Worm (Caenorhabditis elegans) whole organism, L4 larva: ENCODE data around the gene glb-12.

Source experiments
- D1046.2 ChIP-seq: fragments of 200-800 bp; sonication (Bioruptor generic); IDR thresholded peaks from 2 replicates; pipeline ENCODE4 v1.3.6; 2022; ENCODE audit warnings: missing genetic modification characterization, missing compliant biosample characterization
- F44E2.7 ChIP-seq: fragments of 200-800 bp; sonication (Bioruptor generic); IDR thresholded peaks from 2 replicates; pipeline ENCODE4 v2.1.2; 2022; ENCODE audit warnings: missing genetic modification characterization, missing compliant biosample characterization
- Y5F2A.4 ChIP-seq: fragments of 200-800 bp; sonication (Bioruptor generic); optimal IDR thresholded peaks from 2 replicates; lab custom pipeline; 2018; ENCODE audit warnings: mild to moderate bottlenecking, missing genetic modification characterization, missing compliant biosample characterization
- ZK546.5 ChIP-seq, 2 experiments: sonication (generic microtip); optimal IDR thresholded peaks; 2 replicates each; lab custom pipeline; 2017; ENCODE audit warnings: missing biosample characterization in 2 of 2, missing genetic modification characterization in 2 of 2
- attf-4 ChIP-seq: sonication (generic microtip); optimal IDR thresholded peaks from 3 replicates; lab custom pipeline; 2017; ENCODE audit warnings: missing biosample characterization, missing genetic modification characterization
- ceh-32 ChIP-seq: sonication (generic microtip); optimal IDR thresholded peaks from 2 replicates; lab custom pipeline; 2016; ENCODE audit warnings: mild to moderate bottlenecking, missing genetic modification characterization, missing compliant biosample characterization; ENCODE audit not compliant: poor library complexity
- ceh-62 ChIP-seq: sonication (generic microtip); optimal IDR thresholded peaks from 2 replicates; lab custom pipeline; 2017; ENCODE audit warnings: missing biosample characterization, missing genetic modification characterization
- ces-1 ChIP-seq: fragments of 150-350 bp; sonication (generic microtip); optimal IDR thresholded peaks from 4 replicates; lab custom pipeline; 2014; ENCODE audit warnings: missing biosample characterization, missing genetic modification reagents, missing genetic modification characterization
- daf-16 ChIP-seq, 3 experiments: sonication (generic microtip); optimal IDR thresholded peaks; 2 replicates each; lab custom pipeline; 2016 to 2017; ENCODE audit warnings: missing genetic modification characterization in 3 of 3, missing genetic modification reagents in 3 of 3, mild to moderate bottlenecking in 2 of 3, missing compliant biosample characterization in 2 of 3, missing biosample characterization in 1 of 3, moderate library complexity in 1 of 3
- dmd-8 ChIP-seq: fragments of 200-800 bp; sonication (Bioruptor generic); IDR thresholded peaks from 2 replicates; pipeline ENCODE4 v1.3.6; 2022; ENCODE audit warnings: missing genetic modification characterization, missing compliant biosample characterization
- egl-27 ChIP-seq: sonication (generic microtip); optimal IDR thresholded peaks from 3 replicates; lab custom pipeline; 2017; ENCODE audit warnings: missing biosample characterization, missing genetic modification reagents, missing genetic modification characterization
- fkh-10 ChIP-seq: fragments of 150-350 bp; optimal IDR thresholded peaks from 2 replicates; lab custom pipeline; 2014; ENCODE audit warnings: missing biosample characterization, missing genetic modification reagents, missing genetic modification characterization
- hif-1 ChIP-seq, 2 experiments: sonication (generic microtip); optimal IDR thresholded peaks; 2 replicates each; lab custom pipeline; 2016 to 2017; ENCODE audit warnings: missing compliant biosample characterization in 2 of 2, missing genetic modification characterization in 2 of 2, missing genetic modification reagents in 2 of 2, missing genotype in 2 of 2, mild to moderate bottlenecking in 1 of 2
- hlh-11 ChIP-seq: fragments of 200-800 bp; sonication (Bioruptor generic); optimal IDR thresholded peaks from 2 replicates; lab custom pipeline; 2018; ENCODE audit warnings: mild to moderate bottlenecking, missing genetic modification characterization, missing compliant biosample characterization
- hlh-30 ChIP-seq: sonication (generic microtip); optimal IDR thresholded peaks from 2 replicates; lab custom pipeline; 2017; ENCODE audit warnings: antibody characterized with exemption, mild to moderate bottlenecking, missing genetic modification characterization, missing compliant biosample characterization; ENCODE audit not compliant: insufficient read depth
- lin-15B ChIP-seq: fragments of 150-350 bp; sonication (generic microtip); optimal IDR thresholded peaks from 3 replicates; lab custom pipeline; 2014; ENCODE audit warnings: missing biosample characterization, missing genetic modification characterization
- lin-29 ChIP-seq: fragments of 200-800 bp; sonication (Bioruptor generic); IDR thresholded peaks from 2 replicates; pipeline ENCODE4 v1.3.6; 2022; ENCODE audit warnings: missing genetic modification reagents, missing genetic modification characterization, missing compliant biosample characterization
- madf-9 ChIP-seq: fragments of 200-800 bp; sonication (Bioruptor generic); conservative IDR thresholded peaks from 2 replicates; pipeline ENCODE4 v1.3.6; 2022; ENCODE audit warnings: missing genetic modification reagents, missing genetic modification characterization, missing compliant biosample characterization
- mdl-1 ChIP-seq, 2 experiments: fragments of 150-350 bp in 1 of 2; sonication (generic microtip) in 1 of 2; optimal IDR thresholded peaks; 2 replicates each; lab custom pipeline; 2014 to 2017; ENCODE audit warnings: missing biosample characterization in 2 of 2, missing genetic modification characterization in 2 of 2
- mxl-3 ChIP-seq: fragments of 200-800 bp; sonication (Bioruptor generic); optimal IDR thresholded peaks from 2 replicates; lab custom pipeline; 2018; ENCODE audit warnings: mild to moderate bottlenecking, missing genetic modification characterization, missing compliant biosample characterization
- nhr-28 ChIP-seq: fragments of 150-350 bp; optimal IDR thresholded peaks from 2 replicates; lab custom pipeline; 2014; ENCODE audit warnings: missing biosample characterization, missing genetic modification characterization
- nhr-48 ChIP-seq: sonication (generic microtip); optimal IDR thresholded peaks from 2 replicates; lab custom pipeline; 2016; ENCODE audit warnings: mild to moderate bottlenecking, missing genetic modification characterization, missing compliant biosample characterization
- nhr-6 ChIP-seq: fragments of 150-350 bp; optimal IDR thresholded peaks from 2 replicates; lab custom pipeline; 2014; ENCODE audit warnings: missing biosample characterization, missing genetic modification characterization
- nhr-77 ChIP-seq: fragments of 150-350 bp; optimal IDR thresholded peaks from 2 replicates; lab custom pipeline; 2014; ENCODE audit warnings: missing biosample characterization, missing genetic modification characterization
- php-3 ChIP-seq: fragments of 200-800 bp; sonication (Bioruptor generic); IDR thresholded peaks from 2 replicates; pipeline ENCODE4 v1.3.6; 2022; ENCODE audit warnings: missing genetic modification reagents, missing genetic modification characterization, missing compliant biosample characterization
- set-16 ChIP-seq: fragments of 200-800 bp; sonication (Bioruptor generic); IDR thresholded peaks from 2 replicates; pipeline ENCODE4 v1.3.6; 2022; ENCODE audit warnings: missing genetic modification reagents, missing genetic modification characterization, missing compliant biosample characterization
- tag-97 ChIP-seq: fragments of 200-800 bp; sonication (Bioruptor generic); IDR thresholded peaks from 2 replicates; pipeline ENCODE4 v1.3.6; 2022; ENCODE audit warnings: missing genetic modification characterization, missing compliant biosample characterization
- unc-130 ChIP-seq: sonication (generic microtip); optimal IDR thresholded peaks from 2 replicates; lab custom pipeline; 2016; ENCODE audit warnings: missing genetic modification reagents, missing genetic modification characterization, missing compliant biosample characterization
- unc-62 ChIP-seq, 3 experiments: fragments of 150-350 bp in 1 of 3; sonication (generic microtip); optimal IDR thresholded peaks in 2 of 3; peaks in 1 of 3; 1 replicate in 1 of 3; 2 replicates in 2 of 3; lab custom pipeline; 2014 to 2017; ENCODE audit warnings: missing biosample characterization in 3 of 3, missing genetic modification characterization in 3 of 3, missing genetic modification reagents in 3 of 3, missing genotype in 1 of 3
- zip-2 ChIP-seq: fragments of 150-350 bp; optimal IDR thresholded peaks from 2 replicates; lab custom pipeline; 2014; ENCODE audit warnings: missing biosample characterization, missing genetic modification characterization
- ztf-11 ChIP-seq: fragments of 150-350 bp; optimal IDR thresholded peaks from 2 replicates; lab custom pipeline; 2014; ENCODE audit warnings: missing biosample characterization, missing genetic modification characterization

The glb-12 gene

ce11 chrII:10704575-10705170 is 26.8 kb downstream of the glb-12 start, which contains the start of gene col-39 (continued):
- TF ChIP-seq tag-97 = no peak
- no peak for TF ChIP-seq ceh-32 (tag; lab: Kevin White, UChicago)
- TF ChIP-seq nhr-48 (tag; lab: Kevin White, UChicago) = no peak

ce11 chrII:10703594-10704384 is 27.7 kb downstream of the glb-12 start, which contains the start of gene col-79:
Gene col-79 (plus strand): TSS chrII:10703613.
- TF ChIP-seq D1046.2 (GFP tag; lab: Robert Waterston, UW) (0 out of 2 replicates have a peak, but pooled peaks have one; percentile 10), set-16 (GFP tag; lab: Robert Waterston, UW) (peak; percentile 91), unc-62 (GFP tag; optimal IDR thresholded peaks at IDR 0.05 in 1 of 2; lab: Kevin White, UChicago) (peak in 1 of 2 experiments; percentile 82), unc-62 (tag; optimal IDR thresholded peaks at IDR 0.05; lab: Kevin White, UChicago) (no peak), nhr-6 (tag; lab: Kevin White, UChicago) (no peak)

- no peak for TF ChIP-seq attf-4 (tag; lab: Kevin White, UChicago)
- peak; percentile 60 for TF ChIP-seq ces-1 (GFP tag; lab: Kevin White, UChicago)
- TF ChIP-seq, all 104 proteins: peak for 1
Observed at ce11 chrII:10696060-10696459, 35.4 kb downstream of the glb-12 start.

DNA sequence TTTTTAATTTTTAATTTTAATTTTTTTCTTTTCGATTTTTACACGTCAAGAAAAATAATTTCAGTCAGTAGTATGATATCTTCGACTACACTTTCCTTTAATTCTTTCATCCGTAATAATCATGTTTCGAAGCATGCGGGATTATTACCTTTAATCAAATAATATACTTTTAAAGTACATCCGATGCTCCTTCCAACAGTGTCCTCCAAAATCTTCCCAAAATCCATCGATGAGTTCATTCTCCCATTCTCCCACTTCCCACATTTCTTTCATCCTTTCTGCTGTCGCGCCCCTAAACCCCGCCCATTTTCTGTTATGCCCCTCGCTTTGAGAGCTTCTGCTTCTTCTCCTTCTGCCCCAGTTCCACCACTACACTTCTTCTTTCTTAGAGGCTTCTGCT is 36.7 kb downstream of the glb-12 start, which contains the start of gene lgc-57:
lgc-57 (plus strand) TSS at position 301 of the 400 bp plus-strand sequence.
- TF ChIP-seq ceh-62 (tag; lab: Kevin White, UChicago) = no peak
- TF ChIP-seq daf-16 (GFP tag; optimal IDR thresholded peaks at IDR 0.05; lab: Kevin White, UChicago) = no peak
- no peak for TF ChIP-seq daf-16 (tag; optimal IDR thresholded peaks at IDR 0.05; lab: Kevin White, UChicago)
- no peak for TF ChIP-seq hlh-11 (tag; lab: Kevin White, UChicago)
- TF ChIP-seq ZK546.5 (tag; optimal IDR thresholded peaks at IDR 0.05; lab: Kevin White, UChicago) = no peak
- TF ChIP-seq hlh-30 (tag; lab: Kevin White, UChicago) = no peak
- TF ChIP-seq fkh-10 (GFP tag; lab: Kevin White, UChicago) = no peak
- TF ChIP-seq dmd-8 (GFP tag; lab: Robert Waterston, UW) = no peak
- TF ChIP-seq lin-29 = no peak
- TF ChIP-seq unc-130 (GFP tag; lab: Kevin White, UChicago) = no peak
- no peak for TF ChIP-seq zip-2
- no peak for TF ChIP-seq nhr-28 (tag; lab: Kevin White, UChicago)
- TF ChIP-seq F44E2.7 = no peak
- no peak for TF ChIP-seq Y5F2A.4
- TF ChIP-seq nhr-77 (tag; lab: Kevin White, UChicago) = no peak
- no peak for TF ChIP-seq mxl-3 (GFP tag; lab: Kevin White, UChicago)
- TF ChIP-seq, all 104 proteins: peak for 0

DNA sequence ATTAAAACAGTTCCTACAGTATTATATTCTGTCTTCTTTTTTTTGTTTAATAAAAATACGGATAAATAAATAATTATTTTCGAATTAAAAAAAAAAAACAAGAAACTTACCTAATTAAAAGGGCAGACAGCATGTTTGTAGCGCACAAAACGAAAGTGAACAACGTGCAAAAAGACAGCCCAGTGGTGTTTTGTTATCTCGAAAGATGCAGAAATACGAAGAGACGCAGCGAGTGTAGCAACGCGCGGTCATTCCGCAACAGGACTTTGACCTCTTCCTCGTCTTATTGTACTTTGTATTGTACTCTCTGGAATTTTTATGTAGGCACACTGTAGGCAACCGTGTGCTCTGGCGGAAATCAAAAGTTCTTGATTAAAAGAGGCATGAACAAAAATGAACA is 37.8 kb downstream of the glb-12 start, which contains the start of gene gbh-1:
gbh-1 (minus strand) TSS at position 149 of the 400 bp plus-strand sequence.
- TF ChIP-seq daf-16 (GFP tag; optimal IDR thresholded peaks at IDR 0.05; lab: Kevin White, UChicago) (no peak), daf-16 (tag; optimal IDR thresholded peaks at IDR 0.05; lab: Kevin White, UChicago) (peak; percentile 31), madf-9 (GFP tag; lab: Robert Waterston, UW) (peak; percentile 73), lin-15B (tag; lab: Kevin White, UChicago) (no peak), egl-27 (tag; lab: Kevin White, UChicago) (no peak), php-3 (GFP tag; lab: Robert Waterston, UW) (0 out of 2 replicates have a peak, but pooled peaks have one; percentile 22), nhr-28 (tag; lab: Kevin White, UChicago) (peak; percentile 99), nhr-48 (tag; lab: Kevin White, UChicago) (peak; percentile 32), hif-1 (tag; optimal IDR thresholded peaks at IDR 0.05; lab: Kevin White, UChicago) (peak in 1 of 2 experiments; percentile 73), mxl-3 (GFP tag; lab: Kevin White, UChicago) (peak; percentile 50), ztf-11 (tag; lab: Kevin White, UChicago) (no peak), hlh-11 (tag; lab: Kevin White, UChicago) (peak; percentile 59), mdl-1 (tag; optimal IDR thresholded peaks at IDR 0.05; lab: Kevin White, UChicago) (peak in 1 of 2 experiments; percentile 73)
